Worm (Caenorhabditis elegans) whole organism, young adult: Measurements from ENCODE around the gene lron-5.

ENCODE experiments used
- B0261.1 ChIP-seq: sonication (generic microtip); optimal IDR thresholded peaks from 2 replicates; lab custom pipeline; 2016; ENCODE audit warnings: mild to moderate bottlenecking, missing genetic modification characterization, moderate library complexity, missing compliant biosample characterization
- F39B2.1 ChIP-seq: fragments of 200-800 bp; sonication (Bioruptor generic); IDR thresholded peaks from 2 replicates; pipeline ENCODE4 v1.3.6; 2022; ENCODE audit warnings: missing genetic modification reagents, missing genetic modification characterization, missing compliant biosample characterization
- F57A8.1 ChIP-seq: fragments of 200-800 bp; sonication (Bioruptor generic); optimal IDR thresholded peaks from 2 replicates; lab custom pipeline; 2018; ENCODE audit warnings: mild to moderate bottlenecking, missing genetic modification characterization, moderate library complexity, missing compliant biosample characterization
- K12H6.12 ChIP-seq: fragments of 200-800 bp; sonication (Bioruptor generic); optimal IDR thresholded peaks from 2 replicates; lab custom pipeline; 2018; ENCODE audit warnings: mild to moderate bottlenecking, missing genetic modification characterization, missing compliant biosample characterization
- T07F8.4 ChIP-seq: sonication (generic microtip); optimal IDR thresholded peaks from 2 replicates; lab custom pipeline; 2016; ENCODE audit warnings: mild to moderate bottlenecking, missing genetic modification characterization, moderate library complexity, missing compliant biosample characterization
- Y53F4B.3 ChIP-seq: fragments of 200-800 bp; sonication (Bioruptor generic); IDR thresholded peaks from 2 replicates; pipeline ENCODE4 v1.3.6; 2022; ENCODE audit warnings: missing genetic modification reagents, missing genetic modification characterization, missing compliant biosample characterization
- ZK185.1 ChIP-seq: sonication (generic microtip); optimal IDR thresholded peaks from 2 replicates; lab custom pipeline; 2016; ENCODE audit warnings: mild to moderate bottlenecking, missing genetic modification characterization, missing compliant biosample characterization; ENCODE audit not compliant: poor library complexity, severe bottlenecking
- atf-7 ChIP-seq: sonication (generic microtip); optimal IDR thresholded peaks from 2 replicates; lab custom pipeline; 2017; ENCODE audit warnings: mild to moderate bottlenecking, missing genetic modification characterization, missing compliant biosample characterization
- athp-1 ChIP-seq: sonication (generic microtip); optimal IDR thresholded peaks from 2 replicates; lab custom pipeline; 2017; ENCODE audit warnings: mild to moderate bottlenecking, missing genetic modification characterization, missing compliant biosample characterization
- attf-3 ChIP-seq: fragments of 200-800 bp; sonication (Bioruptor generic); conservative IDR thresholded peaks from 2 replicates; pipeline ENCODE4 v1.3.6; 2022; ENCODE audit warnings: missing genetic modification reagents, missing genetic modification characterization, missing compliant biosample characterization
- ccch-3 ChIP-seq: fragments of 200-800 bp; sonication (Bioruptor generic); optimal IDR thresholded peaks from 2 replicates; lab custom pipeline; 2018; ENCODE audit warnings: mild to moderate bottlenecking, missing genetic modification characterization, missing compliant biosample characterization
- cebp-2 ChIP-seq: fragments of 200-800 bp; sonication (Bioruptor generic); IDR thresholded peaks from 2 replicates; pipeline ENCODE4 v1.3.6; 2022; ENCODE audit warnings: missing genetic modification characterization, missing compliant biosample characterization
- ceh-27 ChIP-seq: fragments of 200-800 bp; sonication (Bioruptor generic); optimal IDR thresholded peaks from 2 replicates; lab custom pipeline; 2018; ENCODE audit warnings: mild to moderate bottlenecking, missing genetic modification characterization, moderate library complexity, missing compliant biosample characterization
- ceh-79 ChIP-seq: sonication (generic microtip); optimal IDR thresholded peaks from 2 replicates; lab custom pipeline; 2017; ENCODE audit warnings: mild to moderate bottlenecking, missing genetic modification characterization, missing compliant biosample characterization
- ceh-91 ChIP-seq: fragments of 200-800 bp; sonication (Bioruptor generic); IDR thresholded peaks from 2 replicates; pipeline ENCODE4 v1.3.6; 2022; ENCODE audit warnings: missing genetic modification reagents, missing genetic modification characterization, missing compliant biosample characterization
- chd-7 ChIP-seq: sonication (generic microtip); optimal IDR thresholded peaks from 2 replicates; lab custom pipeline; 2016; ENCODE audit warnings: mild to moderate bottlenecking, missing genetic modification characterization, moderate library complexity, missing compliant biosample characterization
- dox-1 ChIP-seq: fragments of 200-800 bp; sonication (Bioruptor generic); IDR thresholded peaks from 2 replicates; pipeline ENCODE4 v1.3.6; 2022; ENCODE audit warnings: missing genetic modification reagents, missing genetic modification characterization, missing compliant biosample characterization
- dpff-1 ChIP-seq: sonication (generic microtip); optimal IDR thresholded peaks from 2 replicates; lab custom pipeline; 2017; ENCODE audit warnings: mild to moderate bottlenecking, missing genetic modification characterization, missing compliant biosample characterization
- dpl-1 ChIP-seq: fragments of 150-350 bp; optimal IDR thresholded peaks from 2 replicates; lab custom pipeline; 2014; ENCODE audit warnings: missing biosample characterization, missing genetic modification reagents, missing genetic modification characterization
- egl-44 ChIP-seq: fragments of 200-800 bp; sonication (Bioruptor generic); IDR thresholded peaks from 2 replicates; pipeline ENCODE4 v1.3.6; 2022; ENCODE audit warnings: missing genetic modification reagents, missing genetic modification characterization, missing compliant biosample characterization
- egrh-3 ChIP-seq: fragments of 200-800 bp; sonication (Bioruptor generic); IDR thresholded peaks from 2 replicates; pipeline ENCODE4 v1.3.6; 2022; ENCODE audit warnings: missing genetic modification reagents, missing genetic modification characterization, missing compliant biosample characterization
- ets-4 ChIP-seq: fragments of 200-800 bp; sonication (Bioruptor generic); optimal IDR thresholded peaks from 2 replicates; lab custom pipeline; 2018; ENCODE audit warnings: mild to moderate bottlenecking, missing genetic modification characterization, missing compliant biosample characterization
- fkh-3 ChIP-seq: sonication (generic microtip); optimal IDR thresholded peaks from 2 replicates; lab custom pipeline; 2016; ENCODE audit warnings: mild to moderate bottlenecking, missing genetic modification characterization, missing compliant biosample characterization
- hlh-12 ChIP-seq: sonication (generic microtip); optimal IDR thresholded peaks from 2 replicates; lab custom pipeline; 2016; ENCODE audit warnings: missing genetic modification characterization, missing compliant biosample characterization
- hmg-1.2 ChIP-seq: fragments of 200-800 bp; sonication (Bioruptor generic); IDR thresholded peaks from 2 replicates; pipeline ENCODE4 v1.3.6; 2022; ENCODE audit warnings: missing genetic modification reagents, missing genetic modification characterization, missing compliant biosample characterization
- lin-40 ChIP-seq: sonication (generic microtip); optimal IDR thresholded peaks from 2 replicates; lab custom pipeline; 2016; ENCODE audit warnings: missing genetic modification characterization, mild to moderate bottlenecking, missing compliant biosample characterization, missing genotype, missing genetic modification reagents
- lir-1 ChIP-seq: fragments of 200-800 bp; sonication (Bioruptor generic); conservative IDR thresholded peaks from 2 replicates; pipeline ENCODE4 v1.3.6; 2022; ENCODE audit warnings: missing genetic modification reagents, missing genetic modification characterization, missing compliant biosample characterization
- lsl-1 ChIP-seq: fragments of 200-800 bp; sonication (Bioruptor generic); optimal IDR thresholded peaks from 2 replicates; lab custom pipeline; 2018; ENCODE audit warnings: mild to moderate bottlenecking, missing genetic modification characterization, moderate library complexity, missing compliant biosample characterization
- madf-8 ChIP-seq: fragments of 200-800 bp; sonication (Bioruptor generic); conservative IDR thresholded peaks from 2 replicates; pipeline ENCODE4 v1.3.6; 2022; ENCODE audit warnings: missing genetic modification reagents, missing genetic modification characterization, missing compliant biosample characterization
- nfya-1 ChIP-seq: sonication (generic microtip); optimal IDR thresholded peaks from 2 replicates; lab custom pipeline; 2017; ENCODE audit warnings: antibody characterized with exemption, missing compliant biosample characterization, missing genetic modification characterization, borderline replicate concordance; ENCODE audit not compliant: insufficient read depth
- nhr-120 ChIP-seq: fragments of 200-800 bp; sonication (Bioruptor generic); IDR thresholded peaks from 2 replicates; pipeline ENCODE4 v1.3.6; 2022; ENCODE audit warnings: missing genetic modification characterization, missing compliant biosample characterization
- repo-1 ChIP-seq: sonication (generic microtip); optimal IDR thresholded peaks from 2 replicates; lab custom pipeline; 2017; ENCODE audit warnings: mild to moderate bottlenecking, missing genetic modification characterization, missing compliant biosample characterization
- xnd-1 ChIP-seq: sonication (generic microtip); optimal IDR thresholded peaks from 2 replicates; lab custom pipeline; 2016; ENCODE audit warnings: missing genotype, missing genetic modification reagents, missing genetic modification characterization, missing compliant biosample characterization
- ztf-18 ChIP-seq: sonication (generic microtip); optimal IDR thresholded peaks from 2 replicates; lab custom pipeline; 2016; ENCODE audit warnings: missing genotype, mild to moderate bottlenecking, missing genetic modification characterization, missing compliant biosample characterization
- ztf-25 ChIP-seq: fragments of 200-800 bp; sonication (Bioruptor generic); IDR thresholded peaks from 2 replicates; pipeline ENCODE4 v1.3.6; 2022; ENCODE audit warnings: missing genetic modification reagents, missing genetic modification characterization, missing compliant biosample characterization
- ztf-3 ChIP-seq: fragments of 200-800 bp; sonication (Bioruptor generic); optimal IDR thresholded peaks from 2 replicates; lab custom pipeline; 2018; ENCODE audit warnings: mild to moderate bottlenecking, missing genetic modification characterization, missing compliant biosample characterization
- ztf-6 ChIP-seq: fragments of 200-800 bp; sonication (Bioruptor generic); IDR thresholded peaks from 2 replicates; pipeline ENCODE4 v1.3.6; 2022; ENCODE audit warnings: missing genetic modification reagents, missing genetic modification characterization, missing compliant biosample characterization

lron-5 gene

ce11 chrIII:4626148-4626922 lies 3.5 kb downstream of the lron-5 start:
- TF ChIP-seq ccch-3 (GFP tag; lab: Kevin White, UChicago) (no peak), egrh-3 (GFP tag; lab: Robert Waterston, UW) (peak; percentile 82), ztf-6 (GFP tag; lab: Robert Waterston, UW) (no peak), xnd-1 (tag; lab: Kevin White, UChicago) (no peak), dpff-1 (tag; lab: Kevin White, UChicago) (no peak), hmg-1.2 (GFP tag; lab: Robert Waterston, UW) (0 out of 2 replicates have a peak, but pooled peaks have one; percentile 3), K12H6.12 (no peak), dox-1 (GFP tag; lab: Robert Waterston, UW) (peak; percentile 49; the same call in 1 of the 2 replicates), lsl-1 (peak; percentile 29), ztf-18 (tag; lab: Kevin White, UChicago) (peak; percentile 2), hlh-12 (no peak), cebp-2 (GFP tag; lab: Robert Waterston, UW) (no peak), F57A8.1 (peak; percentile 25), Y53F4B.3 (GFP tag; lab: Robert Waterston, UW) (no peak), atf-7 (tag; lab: Kevin White, UChicago) (no peak), ztf-3 (peak; percentile 50), ceh-79 (no peak), ceh-27 (GFP tag; lab: Kevin White, UChicago) (no peak), lin-40 (tag; lab: Kevin White, UChicago) (no peak), ceh-91 (GFP tag; lab: Robert Waterston, UW) (no peak), lir-1 (peak; percentile 76), ets-4 (GFP tag; lab: Kevin White, UChicago) (no peak), chd-7 (peak; percentile 38), T07F8.4 (tag; lab: Kevin White, UChicago) (no peak), attf-3 (GFP tag; lab: Robert Waterston, UW) (no peak)

- TF ChIP-seq fkh-3 (tag; lab: Kevin White, UChicago) (no peak), dpl-1 (no peak), ztf-25 (no peak), nhr-120 (no peak), athp-1 (tag; lab: Kevin White, UChicago) (no peak), xnd-1 (tag; lab: Kevin White, UChicago) (no peak), madf-8 (no peak), nfya-1 (tag; lab: Kevin White, UChicago) (no peak), F39B2.1 (GFP tag; lab: Robert Waterston, UW) (no peak), ZK185.1 (tag; lab: Kevin White, UChicago) (no peak), repo-1 (tag; lab: Kevin White, UChicago) (no peak), egl-44 (no peak), K12H6.12 (no peak), B0261.1 (tag; lab: Kevin White, UChicago) (no peak)
- TF ChIP-seq, all 124 proteins: peak for 0
Measured at ce11 chrIII:4628165-4628564, 5.3 kb downstream of the lron-5 start, which contains the start of gene clec-151. TSS of gene clec-151 (plus strand) at chrIII:4628465.
